In the genomic region with DNA sequence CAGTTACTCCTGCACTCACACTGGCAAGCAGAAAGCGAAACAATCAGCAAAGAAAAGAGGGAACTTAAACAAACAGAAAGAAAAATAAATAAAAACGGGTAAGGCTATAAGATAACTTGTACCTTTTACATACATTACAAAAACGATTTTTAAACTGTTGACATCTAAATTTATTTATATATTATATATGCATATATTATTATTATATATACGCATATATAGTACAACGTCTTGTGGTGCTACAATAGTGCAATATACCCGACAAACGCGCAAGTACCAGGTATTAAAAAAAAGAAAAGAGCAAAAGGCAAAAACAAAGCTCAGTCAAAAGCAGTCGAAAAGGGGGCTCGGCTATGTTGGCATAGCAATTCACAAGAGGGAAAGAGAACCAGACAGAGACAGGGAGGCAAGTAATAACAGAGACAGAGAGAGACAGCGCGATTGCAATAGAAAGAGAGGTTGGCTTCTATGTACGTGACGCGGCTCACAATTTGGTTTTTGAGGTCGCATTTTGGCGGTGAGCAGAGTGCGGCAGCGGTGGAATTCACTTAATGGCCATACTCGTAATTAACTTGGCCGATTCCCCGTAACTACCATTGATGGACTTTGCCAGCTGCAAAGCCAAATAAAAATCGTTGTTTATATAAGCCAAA, we compare ENCODE assay signal across 1 fruit fly cellular context.
TF ChIP-seq lines count a peak whose summit lies in the region.

No protein-coding gene starts in this region.

TF ChIP-seq in whole organism, embryonic, 481 proteins besides CTCF, POLR2A, EP300 and RAD21 (continued from another document and continues in another):
- TF ChIP-seq crp (GFP tag; optimal IDR thresholded peaks at IDR 0.05; lab: Kevin White, UChicago) (peak in 1 of 2 experiments; percentile 5), lbe (GFP tag; optimal IDR thresholded peaks at IDR 0.05; lab: Kevin White, UChicago) (peak; percentile 88), ken (GFP tag; IDR thresholded peaks at IDR 0.05; lab: Robert Waterston, UW) (peak; percentile 86), Jarid2 (GFP tag; optimal IDR thresholded peaks at IDR 0.05; lab: Kevin White, UChicago) (peak; percentile 40), CG7987 (GFP tag; optimal IDR thresholded peaks at IDR 0.05; lab: Kevin White, UChicago) (peak; percentile 13), Mrtf (GFP tag; IDR thresholded peaks at IDR 0.05; lab: Robert Waterston, UW) (peak; percentile 71; the same call in 2 of the 3 replicates), caup (GFP tag; optimal IDR thresholded peaks at IDR 0.05; lab: Kevin White, UChicago; ENCODE audit: severe bottlenecking) (peak; percentile 66), Nf-YB (GFP tag; optimal IDR thresholded peaks at IDR 0.05; lab: Kevin White, UChicago) (peak; percentile 51), CG9727 (GFP tag; optimal IDR thresholded peaks at IDR 0.05; lab: Kevin White, UChicago) (peak; percentile 73), grau (tag; optimal IDR thresholded peaks at IDR 0.05; lab: Kevin White, UChicago) (peak; percentile 68), gsb-n (tag; optimal IDR thresholded peaks at IDR 0.05; lab: Kevin White, UChicago) (peak; percentile 76), CG12219 (GFP tag; optimal IDR thresholded peaks at IDR 0.05; lab: Kevin White, UChicago) (peak; percentile 25), bcd (GFP tag; optimal IDR thresholded peaks at IDR 0.05; lab: Kevin White, UChicago) (peak; percentile 82), Six4 (GFP tag; optimal IDR thresholded peaks at IDR 0.05; lab: Kevin White, UChicago) (peak; percentile 72), unc-4 (GFP tag; IDR thresholded peaks at IDR 0.05; lab: Robert Waterston, UW; ENCODE audit: partially characterized antibody) (no peak), Spps (tag; optimal IDR thresholded peaks at IDR 0.05; lab: Kevin White, UChicago) (peak; percentile 60), Meics (GFP tag; optimal IDR thresholded peaks at IDR 0.05; lab: Kevin White, UChicago) (peak; percentile 69), CG34422 (GFP tag; IDR thresholded peaks at IDR 0.05; lab: Robert Waterston, UW) (peak; percentile 86), CG8388 (GFP tag; optimal IDR thresholded peaks at IDR 0.05; lab: Kevin White, UChicago) (peak; percentile 72), ap (GFP tag; IDR thresholded peaks at IDR 0.05; lab: Robert Waterston, UW) (peak; percentile 67), Aef1 (GFP tag; IDR thresholded peaks at IDR 0.05; lab: Robert Waterston, UW) (peak; percentile 87), tin (GFP tag; optimal IDR thresholded peaks at IDR 0.05; lab: Kevin White, UChicago) (peak; percentile 60), CG11560 (tag; IDR thresholded peaks at IDR 0.05; lab: Robert Waterston, UW) (peak; percentile 48; the same call in 1 of the 3 replicates), CG6854 (GFP tag; optimal IDR thresholded peaks at IDR 0.05; lab: Kevin White, UChicago) (peak; percentile 29), YL-1 (GFP tag; optimal IDR thresholded peaks at IDR 0.05; lab: Kevin White, UChicago) (peak; percentile 12), nau (GFP tag; optimal IDR thresholded peaks at IDR 0.05; lab: Kevin White, UChicago) (peak; percentile 48), H2.0 (GFP tag; IDR thresholded peaks at IDR 0.05; lab: Robert Waterston, UW) (peak; percentile 81), trh (GFP tag; optimal IDR thresholded peaks at IDR 0.05; lab: Kevin White, UChicago) (peak; percentile 46), so (GFP tag; IDR thresholded peaks at IDR 0.05; lab: Robert Waterston, UW) (peak; percentile 79; the same call in 2 of the 3 replicates), peb (GFP tag; IDR thresholded peaks at IDR 0.05; lab: Robert Waterston, UW) (peak; percentile 58; the same call in 1 of the 2 replicates), tgo (GFP tag; IDR thresholded peaks at IDR 0.05; lab: Robert Waterston, UW) (peak; percentile 87), MBD-R2 (GFP tag; IDR thresholded peaks at IDR 0.05; lab: Robert Waterston, UW) (peak; percentile 20; the same call in 1 of the 2 replicates), Side (GFP tag; optimal IDR thresholded peaks at IDR 0.05; lab: Kevin White, UChicago) (no peak), CG5953 (GFP tag; IDR thresholded peaks at IDR 0.05; lab: Robert Waterston, UW) (peak; percentile 85), CG11456 (GFP tag; IDR thresholded peaks at IDR 0.05; lab: Robert Waterston, UW) (peak; percentile 69; the same call in 2 of the 3 replicates), gfzf (GFP tag; optimal IDR thresholded peaks at IDR 0.05; lab: Kevin White, UChicago) (no peak), CG11723 (GFP tag; optimal IDR thresholded peaks at IDR 0.05; lab: Kevin White, UChicago) (peak; percentile 22), CG14014 (GFP tag; IDR thresholded peaks at IDR 0.05; lab: Robert Waterston, UW) (peak; percentile 50), corto (GFP tag; optimal IDR thresholded peaks at IDR 0.05; lab: Kevin White, UChicago) (peak; percentile 80), Xbp1 (GFP tag; optimal IDR thresholded peaks at IDR 0.05; lab: Kevin White, UChicago) (peak; percentile 74), E2f2 (GFP tag; IDR thresholded peaks at IDR 0.05; lab: Robert Waterston, UW) (peak; percentile 62), Hr78 (GFP tag; optimal IDR thresholded peaks at IDR 0.05; lab: Kevin White, UChicago) (peak in 1 of 2 experiments; percentile 47), cwo (GFP tag; optimal IDR thresholded peaks at IDR 0.05; lab: Kevin White, UChicago) (peak; percentile 69), hkb (optimal IDR thresholded peaks at IDR 0.05; lab: Kevin White, UChicago) (no peak), hkb (GFP tag; IDR thresholded peaks at IDR 0.05; lab: Robert Waterston, UW) (peak; percentile 86), CG7556 (GFP tag; optimal IDR thresholded peaks at IDR 0.05; lab: Kevin White, UChicago) (peak; percentile 65), CG1529 (GFP tag; optimal IDR thresholded peaks at IDR 0.05; lab: Kevin White, UChicago) (peak; percentile 49), CG31365 (tag; optimal IDR thresholded peaks at IDR 0.05; lab: Kevin White, UChicago) (no peak), Hr51 (GFP tag; optimal IDR thresholded peaks at IDR 0.05; lab: Kevin White, UChicago) (peak in 1 of 2 experiments; percentile 90), zf30C (GFP tag; optimal IDR thresholded peaks at IDR 0.05; lab: Kevin White, UChicago) (no peak), tio (GFP tag; optimal IDR thresholded peaks at IDR 0.05; lab: Kevin White, UChicago) (peak; percentile 66), Sry-δ (GFP tag; optimal IDR thresholded peaks at IDR 0.05; lab: Kevin White, UChicago) (no peak), ase (GFP tag; IDR thresholded peaks at IDR 0.05; lab: Robert Waterston, UW) (peak; percentile 78), CG18262 (tag; optimal IDR thresholded peaks at IDR 0.05; lab: Kevin White, UChicago) (peak; percentile 85), HLHmδ (GFP tag; optimal IDR thresholded peaks at IDR 0.05; lab: Kevin White, UChicago) (no peak), Opbp (GFP tag; IDR thresholded peaks at IDR 0.05; lab: Robert Waterston, UW; ENCODE audit: partially characterized antibody) (no peak), CG4404 (GFP tag; IDR thresholded peaks at IDR 0.05; lab: Robert Waterston, UW) (peak; percentile 45), kah (GFP tag; optimal IDR thresholded peaks at IDR 0.05; lab: Kevin White, UChicago) (peak; percentile 13), CG12155 (GFP tag; optimal IDR thresholded peaks at IDR 0.05; lab: Kevin White, UChicago) (peak; percentile 49), sr (GFP tag; IDR thresholded peaks at IDR 0.05; lab: Robert Waterston, UW) (peak; percentile 40; the same call in 2 of the 3 replicates), ara (GFP tag; IDR thresholded peaks at IDR 0.05; lab: Robert Waterston, UW) (peak; percentile 79), CG10209 (GFP tag; optimal IDR thresholded peaks at IDR 0.05; lab: Kevin White, UChicago) (peak; percentile 79), crol (GFP tag; IDR thresholded peaks at IDR 0.05; lab: Robert Waterston, UW) (no peak), CG1647 (GFP tag; optimal IDR thresholded peaks at IDR 0.05; lab: Kevin White, UChicago) (peak; percentile 7), CG2202 (tag; optimal IDR thresholded peaks at IDR 0.05; lab: Kevin White, UChicago) (peak; percentile 32), CG16815 (GFP tag; optimal IDR thresholded peaks at IDR 0.05; lab: Kevin White, UChicago) (peak; percentile 20), schlank (tag; optimal IDR thresholded peaks at IDR 0.05; lab: Kevin White, UChicago) (no peak), lov (optimal IDR thresholded peaks at IDR 0.05; lab: Kevin White, UChicago) (no peak), lov (GFP tag; IDR thresholded peaks at IDR 0.05; lab: Robert Waterston, UW) (peak; percentile 68; the same call in 1 of the 3 replicates), D19A (tag; optimal IDR thresholded peaks at IDR 0.05; lab: Kevin White, UChicago) (peak; percentile 84), CG14710 (tag; optimal IDR thresholded peaks at IDR 0.05; lab: Kevin White, UChicago) (peak; percentile 45), dmrt99B (tag; optimal IDR thresholded peaks at IDR 0.05; lab: Kevin White, UChicago) (peak; percentile 88), aop (GFP tag; IDR thresholded peaks at IDR 0.05; lab: Robert Waterston, UW) (0 out of 2 replicates have a peak, but pooled peaks have one; percentile 21), CG3407 (GFP tag; optimal IDR thresholded peaks at IDR 0.05; lab: Kevin White, UChicago) (peak; percentile 64), CG31441 (GFP tag; IDR thresholded peaks at IDR 0.05; lab: Robert Waterston, UW) (peak; percentile 81), ewg (GFP tag; optimal IDR thresholded peaks at IDR 0.05; lab: Kevin White, UChicago) (peak; percentile 66), Optix (GFP tag; IDR thresholded peaks at IDR 0.05; lab: Robert Waterston, UW) (0 out of 3 replicates have a peak, but pooled peaks have one; percentile 36), sc (optimal IDR thresholded peaks at IDR 0.05; lab: Kevin White, UChicago) (no peak), sc (GFP tag; optimal IDR thresholded peaks at IDR 0.05; lab: Kevin White, UChicago) (peak; percentile 32), Sox100B (GFP tag; optimal IDR thresholded peaks at IDR 0.05; lab: Kevin White, UChicago) (peak; percentile 81), Med (GFP tag; lab: Kevin White, UChicago) (peak; percentile 81), CG17802 (tag; optimal IDR thresholded peaks at IDR 0.05; lab: Kevin White, UChicago) (peak; percentile 44), CG18764 (GFP tag; optimal IDR thresholded peaks at IDR 0.05; lab: Kevin White, UChicago) (peak; percentile 57), stc (GFP tag; IDR thresholded peaks at IDR 0.05; lab: Robert Waterston, UW) (peak; percentile 88), shn (GFP tag; optimal IDR thresholded peaks at IDR 0.05; lab: Kevin White, UChicago) (no peak), CG17385 (GFP tag; optimal IDR thresholded peaks at IDR 0.05; lab: Kevin White, UChicago) (peak; percentile 67), CG15514 (GFP tag; optimal IDR thresholded peaks at IDR 0.05; lab: Kevin White, UChicago) (peak; percentile 53), danr (GFP tag; IDR thresholded peaks at IDR 0.05; lab: Robert Waterston, UW) (no peak), CG10462 (GFP tag; optimal IDR thresholded peaks at IDR 0.05; lab: Kevin White, UChicago) (peak; percentile 19), pros (GFP tag; optimal IDR thresholded peaks at IDR 0.05; lab: Kevin White, UChicago) (no peak), ab (GFP tag; optimal IDR thresholded peaks at IDR 0.05; lab: Kevin White, UChicago) (no peak), Lhr (GFP tag; optimal IDR thresholded peaks at IDR 0.05; lab: Kevin White, UChicago) (peak; percentile 20), CG4820 (GFP tag; optimal IDR thresholded peaks at IDR 0.05; lab: Kevin White, UChicago) (peak; percentile 38), CG14860 (GFP tag; IDR thresholded peaks at IDR 0.05; lab: Robert Waterston, UW; ENCODE audit: partially characterized antibody) (no peak), sima (GFP tag; optimal IDR thresholded peaks at IDR 0.05; lab: Kevin White, UChicago) (no peak), lab (GFP tag; optimal IDR thresholded peaks at IDR 0.05; lab: Kevin White, UChicago) (peak; percentile 85), CG17361 (GFP tag; IDR thresholded peaks at IDR 0.05; lab: Robert Waterston, UW) (peak; percentile 70), CG9797 (GFP tag; optimal IDR thresholded peaks at IDR 0.05; lab: Kevin White, UChicago) (peak; percentile 11), HHEX (GFP tag; optimal IDR thresholded peaks at IDR 0.05; lab: Kevin White, UChicago) (peak; percentile 73), CG30403 (GFP tag; optimal IDR thresholded peaks at IDR 0.05; lab: Kevin White, UChicago) (peak; percentile 55), gem (tag; optimal IDR thresholded peaks at IDR 0.05; lab: Kevin White, UChicago) (peak; percentile 85), seq (GFP tag; IDR thresholded peaks at IDR 0.05; lab: Robert Waterston, UW) (peak; percentile 50; the same call in 1 of the 2 replicates), CG9437 (GFP tag; optimal IDR thresholded peaks at IDR 0.05; lab: Kevin White, UChicago) (peak; percentile 18), Atf3 (GFP tag; optimal IDR thresholded peaks at IDR 0.05; lab: Kevin White, UChicago) (no peak), ind (GFP tag; optimal IDR thresholded peaks at IDR 0.05; lab: Kevin White, UChicago) (peak; percentile 72), CG3726 (GFP tag; IDR thresholded peaks at IDR 0.05; lab: Robert Waterston, UW) (no peak), CG1024 (GFP tag; IDR thresholded peaks at IDR 0.05; lab: Robert Waterston, UW) (peak; percentile 73), HLH3B (GFP tag; IDR thresholded peaks at IDR 0.05; lab: Robert Waterston, UW) (peak; percentile 92), CG12942 (GFP tag; optimal IDR thresholded peaks at IDR 0.05; lab: Kevin White, UChicago) (peak; percentile 56), CG10543 (GFP tag; optimal IDR thresholded peaks at IDR 0.05; lab: Kevin White, UChicago) (peak; percentile 25), CG1792 (GFP tag; optimal IDR thresholded peaks at IDR 0.05; lab: Kevin White, UChicago) (no peak), CG12071 (GFP tag; optimal IDR thresholded peaks at IDR 0.05; lab: Kevin White, UChicago) (peak; percentile 36), CG11093 (GFP tag; IDR thresholded peaks at IDR 0.05; lab: Robert Waterston, UW) (peak; percentile 60; the same call in 1 of the 3 replicates), Oaz (GFP tag; IDR thresholded peaks at IDR 0.05; lab: Robert Waterston, UW) (peak; percentile 54; the same call in 1 of the 2 replicates), org-1 (GFP tag; optimal IDR thresholded peaks at IDR 0.05; lab: Kevin White, UChicago) (peak; percentile 6), CG2678 (tag; optimal IDR thresholded peaks at IDR 0.05; lab: Kevin White, UChicago) (peak; percentile 85), CG1832 (GFP tag; optimal IDR thresholded peaks at IDR 0.05; lab: Kevin White, UChicago) (peak; percentile 81), B-H1 (GFP tag; IDR thresholded peaks at IDR 0.05; lab: Robert Waterston, UW) (peak; percentile 85), Lim3 (GFP tag; IDR thresholded peaks at IDR 0.05; lab: Robert Waterston, UW) (peak; percentile 32; the same call in 1 of the 2 replicates), CG10979 (tag; optimal IDR thresholded peaks at IDR 0.05; lab: Kevin White, UChicago) (peak; percentile 77), CG4328 (GFP tag; optimal IDR thresholded peaks at IDR 0.05; lab: Kevin White, UChicago) (no peak), bigmax (GFP tag; optimal IDR thresholded peaks at IDR 0.05; lab: Kevin White, UChicago) (no peak)
